Worm (Caenorhabditis elegans): ENCODE results near the gene C14A4.12.

Gene C14A4.12

ce11 chrII:10627963-10628362 lies 15.1 kb downstream of the C14A4.12 start, which contains the start of gene M28.8:
Gene M28.8, plus strand, starts transcription at chrII:10628263.
- no peak for TF ChIP-seq dao-5 (tag; optimal IDR thresholded peaks at IDR 0.05)
- TF ChIP-seq him-1 (tag; optimal IDR thresholded peaks at IDR 0.05) = no peak
- no peak for TF ChIP-seq W03F9.2 (tag; optimal IDR thresholded peaks at IDR 0.05)

ce11 chrII:10630944-10631343 lies 18.1 kb downstream of the C14A4.12 start:
- TF ChIP-seq him-1 (tag; optimal IDR thresholded peaks at IDR 0.05) (no peak), dao-5 (tag; optimal IDR thresholded peaks at IDR 0.05) (no peak), W03F9.2 (tag; optimal IDR thresholded peaks at IDR 0.05) (no peak)

ce11 chrII:10639110-10639509 lies 26.3 kb downstream of the C14A4.12 start, which contains the start of gene M28.9:
Gene M28.9, plus strand, starts transcription at chrII:10639410.
- TF ChIP-seq dao-5 (tag; optimal IDR thresholded peaks at IDR 0.05) (no peak), him-1 (tag; optimal IDR thresholded peaks at IDR 0.05) (no peak), W03F9.2 (tag; optimal IDR thresholded peaks at IDR 0.05) (no peak)

ce11 chrII:10643403-10643802 lies 30.6 kb downstream of the C14A4.12 start, which contains the start of gene M28.4:
Gene M28.4, plus strand, starts transcription at chrII:10643703.
- TF ChIP-seq W03F9.2 (tag; optimal IDR thresholded peaks at IDR 0.05) = no peak
- TF ChIP-seq him-1 (tag; optimal IDR thresholded peaks at IDR 0.05) = no peak
- TF ChIP-seq dao-5 (tag; optimal IDR thresholded peaks at IDR 0.05) = no peak

- TF ChIP-seq him-1 (tag; optimal IDR thresholded peaks at IDR 0.05) (no peak), dao-5 (tag; optimal IDR thresholded peaks at IDR 0.05) (no peak), W03F9.2 (tag; optimal IDR thresholded peaks at IDR 0.05) (no peak)
These were observed 34.2 kb downstream of the C14A4.12 start, which contains the start of gene M28.10 for ce11 chrII:10646901-10647566. Gene M28.10, plus strand, starts transcription at chrII:10647516.

ce11 chrII:10652112-10652511 lies 39.3 kb downstream of the C14A4.12 start, which contains the start of gene nphp-1:
Gene nphp-1, minus strand, starts transcription at chrII:10652256.
- no peak for TF ChIP-seq W03F9.2 (tag; optimal IDR thresholded peaks at IDR 0.05)

- TF ChIP-seq dao-5 (tag; optimal IDR thresholded peaks at IDR 0.05) = no peak
- no peak for TF ChIP-seq W03F9.2 (tag; optimal IDR thresholded peaks at IDR 0.05)
- no peak for TF ChIP-seq him-1 (tag; optimal IDR thresholded peaks at IDR 0.05)
These were observed 40.7 kb downstream of the C14A4.12 start for ce11 chrII:10653559-10653958.

ce11 chrII:10654435-10654834 lies 41.6 kb downstream of the C14A4.12 start:
- TF ChIP-seq dao-5 (tag; optimal IDR thresholded peaks at IDR 0.05) = no peak
- TF ChIP-seq him-1 (tag; optimal IDR thresholded peaks at IDR 0.05) = no peak
- TF ChIP-seq W03F9.2 (tag; optimal IDR thresholded peaks at IDR 0.05) = no peak

- TF ChIP-seq him-1 (tag; optimal IDR thresholded peaks at IDR 0.05) = no peak
- no peak for TF ChIP-seq W03F9.2 (tag; optimal IDR thresholded peaks at IDR 0.05)
- TF ChIP-seq dao-5 (tag; optimal IDR thresholded peaks at IDR 0.05) = no peak
These were observed 43.6 kb downstream of the C14A4.12 start for ce11 chrII:10656395-10656794.

ce11 chrII:10657632-10658108 lies 44.8 kb downstream of the C14A4.12 start, which contains the start of gene lact-3:
Gene lact-3, minus strand, starts transcription at chrII:10657682.
- TF ChIP-seq dao-5 (tag; optimal IDR thresholded peaks at IDR 0.05) (no peak), him-1 (tag; optimal IDR thresholded peaks at IDR 0.05) (no peak), W03F9.2 (tag; optimal IDR thresholded peaks at IDR 0.05) (no peak)

- TF ChIP-seq dao-5 (tag; optimal IDR thresholded peaks at IDR 0.05) (no peak), W03F9.2 (tag; optimal IDR thresholded peaks at IDR 0.05) (peak; percentile 90)
These were observed 45.9 kb downstream of the C14A4.12 start, which contains the start of the genes snu-13 and rsp-7 for ce11 chrII:10658576-10659256. Gene snu-13, minus strand, starts transcription at chrII:10658626. Gene rsp-7, plus strand, starts transcription at chrII:10659206.

- TF ChIP-seq him-1 (tag; optimal IDR thresholded peaks at IDR 0.05) (no peak), dao-5 (tag; optimal IDR thresholded peaks at IDR 0.05) (no peak), W03F9.2 (tag; optimal IDR thresholded peaks at IDR 0.05) (no peak)
These were observed 46.7 kb downstream of the C14A4.12 start for ce11 chrII:10659585-10659984.

- TF ChIP-seq dao-5 (tag; optimal IDR thresholded peaks at IDR 0.05) = no peak
- no peak for TF ChIP-seq him-1 (tag; optimal IDR thresholded peaks at IDR 0.05)
- TF ChIP-seq W03F9.2 (tag; optimal IDR thresholded peaks at IDR 0.05) = no peak
These were observed 48.0 kb downstream of the C14A4.12 start, which contains the start of gene marc-2 for ce11 chrII:10660892-10661291. Gene marc-2, minus strand, starts transcription at chrII:10660992.

- TF ChIP-seq him-1 (tag; optimal IDR thresholded peaks at IDR 0.05) = no peak
- TF ChIP-seq dao-5 (tag; optimal IDR thresholded peaks at IDR 0.05) = no peak
- TF ChIP-seq W03F9.2 (tag; optimal IDR thresholded peaks at IDR 0.05) = no peak
These were observed 48.7 kb downstream of the C14A4.12 start for ce11 chrII:10661448-10662064.
